Fruit fly (Drosophila melanogaster) whole organism, embryonic: ENCODE data around the gene Shc.
A peak's percentile ranks its signal among the peaks of the same experiment; 100 is the strongest.

Experiments
- Asciz ChIP-seq: fragments of 200-800 bp; sonication (Bioruptor generic); optimal IDR thresholded peaks from 2 replicates; lab custom pipeline; 2017; ENCODE audit warnings: missing biosample characterization, mild to moderate bottlenecking, missing genetic modification characterization, missing genetic modification reagents
- CG10274 ChIP-seq: fragments of 200-800 bp; sonication (Bioruptor generic); optimal IDR thresholded peaks from 3 replicates; lab custom pipeline; 2017; ENCODE audit warnings: missing biosample characterization, mild to moderate bottlenecking, missing genetic modification characterization
- CG10959 ChIP-seq: fragments of 200-800 bp; sonication (Bioruptor generic); IDR thresholded peaks from 2 replicates; pipeline ENCODE4 v1.3.6; 2022; ENCODE audit warnings: missing biosample characterization, missing genetic modification characterization
- CG11093 ChIP-seq: fragments of 200-800 bp; sonication (Bioruptor generic); IDR thresholded peaks from 3 replicates; pipeline ENCODE4 v1.3.6; 2022; ENCODE audit warnings: missing biosample characterization, missing genetic modification characterization
- CG11723 ChIP-seq: fragments of 200-800 bp; sonication (Bioruptor generic); optimal IDR thresholded peaks from 2 replicates; lab custom pipeline; 2017; ENCODE audit warnings: missing biosample characterization, mild to moderate bottlenecking, missing genetic modification characterization
- CG12744 ChIP-seq: fragments of 200-800 bp; sonication (Bioruptor generic); optimal IDR thresholded peaks from 2 replicates; lab custom pipeline; 2016; ENCODE audit warnings: missing biosample characterization, missing genetic modification characterization
- CG12942 ChIP-seq: fragments of 200-800 bp; sonication (Bioruptor generic); optimal IDR thresholded peaks from 3 replicates; lab custom pipeline; 2016; ENCODE audit warnings: missing biosample characterization, missing genetic modification characterization
- CG1602 ChIP-seq: fragments of 200-800 bp; sonication (Bioruptor generic); optimal IDR thresholded peaks from 3 replicates; lab custom pipeline; 2016; ENCODE audit warnings: missing biosample characterization, missing genetic modification characterization
- CG1792 ChIP-seq: fragments of 200-800 bp; sonication (Bioruptor generic); optimal IDR thresholded peaks from 2 replicates; lab custom pipeline; 2016; ENCODE audit warnings: missing biosample characterization, missing genetic modification characterization
- CG1832 ChIP-seq: fragments of 200-800 bp; sonication (Bioruptor generic); optimal IDR thresholded peaks from 2 replicates; lab custom pipeline; 2017; ENCODE audit warnings: missing biosample characterization, mild to moderate bottlenecking, missing genetic modification characterization, inconsistent platforms
- CG2120 ChIP-seq: fragments of 200-800 bp; sonication (Bioruptor generic); optimal IDR thresholded peaks from 3 replicates; lab custom pipeline; 2016; ENCODE audit warnings: missing biosample characterization, missing genetic modification characterization
- CG3065 ChIP-seq: fragments of 200-800 bp; sonication (Bioruptor generic); optimal IDR thresholded peaks from 2 replicates; lab custom pipeline; 2016; ENCODE audit warnings: missing biosample characterization, missing genetic modification characterization
- CG31224 ChIP-seq: fragments of 200-800 bp; sonication (Bioruptor generic); IDR thresholded peaks from 2 replicates; pipeline ENCODE4 v1.3.6; 2022; ENCODE audit warnings: missing biosample characterization, missing genetic modification characterization
- CG3838 ChIP-seq: fragments of 200-800 bp; sonication (Bioruptor generic); optimal IDR thresholded peaks from 3 replicates; lab custom pipeline; 2016; ENCODE audit warnings: missing biosample characterization, missing genetic modification characterization
- CG5180 ChIP-seq: fragments of 200-800 bp; sonication (Bioruptor generic); optimal IDR thresholded peaks from 3 replicates; lab custom pipeline; 2017; ENCODE audit warnings: missing biosample characterization, missing genetic modification characterization, mild to moderate bottlenecking, moderate library complexity, missing genetic modification reagents
- CG5953 ChIP-seq: fragments of 200-800 bp; sonication (Bioruptor generic); IDR thresholded peaks from 2 replicates; pipeline ENCODE4 v1.3.6; 2022; ENCODE audit warnings: missing biosample characterization, missing genetic modification characterization
- CG8089 ChIP-seq: fragments of 200-800 bp; sonication (Bioruptor generic); optimal IDR thresholded peaks from 3 replicates; lab custom pipeline; 2016; ENCODE audit warnings: missing biosample characterization, missing genetic modification characterization
- CHES-1-like ChIP-seq: fragments of 200-800 bp; sonication (Bioruptor generic); optimal IDR thresholded peaks from 2 replicates; lab custom pipeline; 2016; ENCODE audit warnings: missing biosample characterization, missing genetic modification characterization
- Hand ChIP-seq: fragments of 200-800 bp; sonication (Bioruptor generic); optimal IDR thresholded peaks from 2 replicates; lab custom pipeline; 2017; ENCODE audit warnings: mild to moderate bottlenecking, missing biosample characterization, missing genetic modification reagents, missing genetic modification characterization
- Hr3 ChIP-seq: fragments of 200-800 bp; sonication (Bioruptor generic); optimal IDR thresholded peaks from 3 replicates; lab custom pipeline; 2016; ENCODE audit warnings: missing biosample characterization, missing genetic modification characterization
- Lpt ChIP-seq: fragments of >200 bp; optimal IDR thresholded peaks from 2 replicates; lab custom pipeline; 2018; ENCODE audit warnings: missing biosample characterization, missing genetic modification characterization
- NK7.1 ChIP-seq: fragments of 200-800 bp; sonication (Bioruptor generic); optimal IDR thresholded peaks from 3 replicates; lab custom pipeline; 2016; ENCODE audit warnings: missing biosample characterization, missing genetic modification characterization
- Nf-YB ChIP-seq: fragments of 200-800 bp; sonication (Bioruptor generic); optimal IDR thresholded peaks from 3 replicates; lab custom pipeline; 2019; ENCODE audit warnings: missing biosample characterization, mild to moderate bottlenecking, missing genetic modification characterization, moderate library complexity
- Rx ChIP-seq: fragments of 200-800 bp; sonication (Bioruptor generic); IDR thresholded peaks from 2 replicates; pipeline ENCODE4 v1.3.6; 2022; ENCODE audit warnings: missing biosample characterization, missing genetic modification characterization
- amos ChIP-seq: fragments of 200-800 bp; sonication (Bioruptor generic); IDR thresholded peaks from 2 replicates; pipeline ENCODE4 v1.3.6; 2022; ENCODE audit warnings: missing biosample characterization, missing genetic modification characterization; ENCODE audit not compliant: partially characterized antibody
- aop ChIP-seq: fragments of 200-800 bp; sonication (Bioruptor generic); IDR thresholded peaks from 2 replicates; pipeline ENCODE4 v1.3.6; 2022; ENCODE audit warnings: missing biosample characterization, missing genetic modification characterization
- bcd ChIP-seq: fragments of 200-800 bp; sonication (Bioruptor generic); optimal IDR thresholded peaks from 2 replicates; lab custom pipeline; 2017; ENCODE audit warnings: missing biosample characterization, mild to moderate bottlenecking, missing genetic modification characterization
- bsh ChIP-seq, 2 experiments: fragments of 200-800 bp; sonication (Bioruptor generic); optimal IDR thresholded peaks; 2 replicates each; lab custom pipeline; 2017 to 2018; ENCODE audit warnings: mild to moderate bottlenecking in 2 of 2, missing biosample characterization in 2 of 2, missing genetic modification characterization in 2 of 2, moderate library complexity in 1 of 2
- cg ChIP-seq: fragments of 200-800 bp; sonication (Bioruptor generic); optimal IDR thresholded peaks from 3 replicates; lab custom pipeline; 2019; ENCODE audit warnings: missing biosample characterization, mild to moderate bottlenecking, missing genetic modification characterization, moderate library complexity
- disco-r ChIP-seq: fragments of 200-800 bp; sonication (Bioruptor generic); optimal IDR thresholded peaks from 2 replicates; lab custom pipeline; 2016; ENCODE audit warnings: missing biosample characterization, missing genetic modification characterization
- dmrt11E ChIP-seq: fragments of 200-800 bp; sonication (Bioruptor generic); optimal IDR thresholded peaks from 3 replicates; lab custom pipeline; 2018; ENCODE audit warnings: missing biosample characterization, mild to moderate bottlenecking, missing genetic modification characterization, moderate library complexity
- dmrt99B ChIP-seq: fragments of 200-800 bp; sonication (Bioruptor generic); optimal IDR thresholded peaks from 2 replicates; lab custom pipeline; 2018; ENCODE audit warnings: missing biosample characterization, mild to moderate bottlenecking, missing genetic modification characterization, moderate library complexity
- ewg ChIP-seq: fragments of 200-800 bp; sonication (Bioruptor generic); optimal IDR thresholded peaks from 3 replicates; lab custom pipeline; 2017; ENCODE audit warnings: mild to moderate bottlenecking, missing biosample characterization, missing genetic modification reagents, missing genetic modification characterization
- exex ChIP-seq: fragments of 200-800 bp; sonication (Bioruptor generic); optimal IDR thresholded peaks from 4 replicates; lab custom pipeline; 2018; ENCODE audit warnings: missing biosample characterization, mild to moderate bottlenecking, missing genetic modification characterization, moderate library complexity
- fd102C ChIP-seq: fragments of 200-800 bp; sonication (Bioruptor generic); optimal IDR thresholded peaks from 2 replicates; lab custom pipeline; 2018; ENCODE audit warnings: missing biosample characterization, mild to moderate bottlenecking, missing genetic modification characterization, moderate library complexity
- ftz-f1 ChIP-seq: fragments of 200-800 bp; sonication (Bioruptor generic); optimal IDR thresholded peaks from 2 replicates; lab custom pipeline; 2016; ENCODE audit warnings: missing biosample characterization, missing genetic modification characterization
- fu2 ChIP-seq: fragments of 200-800 bp; sonication (Bioruptor generic); optimal IDR thresholded peaks from 2 replicates; lab custom pipeline; 2016; ENCODE audit warnings: missing biosample characterization, missing genetic modification characterization
- gem ChIP-seq: fragments of 200-800 bp; sonication (Bioruptor generic); optimal IDR thresholded peaks from 2 replicates; lab custom pipeline; 2019; ENCODE audit warnings: missing biosample characterization, mild to moderate bottlenecking, missing genetic modification characterization, moderate library complexity
- lmd ChIP-seq: fragments of 200-800 bp; sonication (Bioruptor generic); IDR thresholded peaks from 2 replicates; pipeline ENCODE4 v1.3.6; 2022; ENCODE audit warnings: missing biosample characterization, missing genetic modification characterization
- oc ChIP-seq: fragments of 200-800 bp; sonication (Bioruptor generic); optimal IDR thresholded peaks from 2 replicates; lab custom pipeline; 2018; ENCODE audit warnings: missing biosample characterization, mild to moderate bottlenecking, missing genetic modification characterization, moderate library complexity
- otp ChIP-seq: fragments of 200-800 bp; sonication (Bioruptor generic); IDR thresholded peaks from 3 replicates; pipeline ENCODE4, ENCODE4 v1.3.6; 2022; ENCODE audit warnings: missing biosample characterization, missing genetic modification characterization
- pros ChIP-seq: fragments of 200-800 bp; sonication (Bioruptor generic); optimal IDR thresholded peaks from 3 replicates; lab custom pipeline; 2019; ENCODE audit warnings: missing biosample characterization, mild to moderate bottlenecking, missing genetic modification characterization, moderate library complexity
- rib ChIP-seq: fragments of 200-800 bp; sonication (Bioruptor generic); IDR thresholded peaks from 2 replicates; pipeline ENCODE4 v1.3.6; 2022; ENCODE audit warnings: missing biosample characterization, missing genetic modification characterization
- sens ChIP-seq: fragments of 200-800 bp; sonication (Bioruptor generic); peaks from one replicate; lab custom pipeline; 2016; ENCODE audit warnings: missing biosample characterization, missing genetic modification characterization
- seq ChIP-seq: fragments of 200-800 bp; sonication (Bioruptor generic); IDR thresholded peaks from 2 replicates; pipeline ENCODE4 v1.3.6; 2022; ENCODE audit warnings: missing biosample characterization, missing genetic modification characterization
- sim ChIP-seq: fragments of 200-800 bp; sonication (Bioruptor generic); IDR thresholded peaks from 2 replicates; pipeline ENCODE4 v1.3.6; 2022; ENCODE audit warnings: missing biosample characterization, missing genetic modification characterization
- sisA ChIP-seq: fragments of 200-800 bp; sonication (Bioruptor generic); IDR thresholded peaks from 2 replicates; pipeline ENCODE4 v1.3.6; 2022; ENCODE audit warnings: missing biosample characterization, missing genetic modification characterization
- tin ChIP-seq: fragments of 200-800 bp; sonication (Bioruptor generic); optimal IDR thresholded peaks from 3 replicates; lab custom pipeline; 2016; ENCODE audit warnings: missing biosample characterization, missing genetic modification characterization
- tna ChIP-seq: fragments of 200-800 bp; sonication (Bioruptor generic); IDR thresholded peaks from 2 replicates; pipeline ENCODE4 v1.3.6; 2022; ENCODE audit warnings: missing biosample characterization, missing genetic modification characterization; ENCODE audit not compliant: partially characterized antibody
- ttk ChIP-seq: fragments of 200-800 bp; sonication (Bioruptor generic); IDR thresholded peaks from 2 replicates; pipeline ENCODE4 v2.1.2; 2022; ENCODE audit warnings: missing biosample characterization, missing genetic modification characterization
- vvl ChIP-seq: fragments of 200-800 bp; sonication (Bioruptor generic); IDR thresholded peaks from 2 replicates; pipeline ENCODE4 v1.3.6; 2022; ENCODE audit warnings: missing biosample characterization, missing genetic modification characterization
- z ChIP-seq: fragments of 200-800 bp; sonication (Bioruptor generic); IDR thresholded peaks from 3 replicates; pipeline ENCODE4 v1.3.6; 2022; ENCODE audit warnings: missing biosample characterization, missing genetic modification characterization

The Shc gene

dm6 chr3L:9455819-9456388 is 29.1 kb downstream of the Shc start, which contains the start of the genes phol and CG3552 (continued):
- no peak for TF ChIP-seq CG10959 (GFP tag; lab: Robert Waterston, UW)
- TF ChIP-seq dmrt11E (tag; lab: Kevin White, UChicago) = no peak
- no peak for TF ChIP-seq CG31224
- TF ChIP-seq sens (GFP tag; lab: Kevin White, UChicago) = peak; percentile 64
- TF ChIP-seq CG11093 (GFP tag; lab: Robert Waterston, UW) = no peak
- TF ChIP-seq lmd (GFP tag; lab: Robert Waterston, UW) = no peak
- no peak for TF ChIP-seq rib (GFP tag; lab: Robert Waterston, UW)
- TF ChIP-seq amos (GFP tag; lab: Robert Waterston, UW) = no peak; the same call in none of the 2 replicates
- peak; percentile 66 for TF ChIP-seq ewg (GFP tag; lab: Kevin White, UChicago)
- no peak for TF ChIP-seq CG3838
- no peak for TF ChIP-seq ftz-f1 (GFP tag; lab: Kevin White, UChicago)
- no peak for TF ChIP-seq disco-r (GFP tag; lab: Kevin White, UChicago)
- no peak for TF ChIP-seq CG1602 (GFP tag; lab: Kevin White, UChicago)
- no peak for TF ChIP-seq oc
- no peak for TF ChIP-seq seq (GFP tag; lab: Robert Waterston, UW)
- no peak for TF ChIP-seq sisA (GFP tag; lab: Robert Waterston, UW)
- TF ChIP-seq otp (GFP tag; lab: Robert Waterston, UW) = no peak
- TF ChIP-seq sim (GFP tag; lab: Robert Waterston, UW) = no peak
- no peak for TF ChIP-seq CG10274
- TF ChIP-seq tin = no peak
- peak; percentile 85 for TF ChIP-seq cg
- no peak for TF ChIP-seq Asciz
- no peak for TF ChIP-seq CG8089 (GFP tag; lab: Kevin White, UChicago)
- TF ChIP-seq CG2120 (GFP tag; lab: Kevin White, UChicago) = peak; percentile 40
- no peak for TF ChIP-seq fd102C (GFP tag; lab: Kevin White, UChicago)
- TF ChIP-seq CG3065 (GFP tag; lab: Kevin White, UChicago) = no peak
- TF ChIP-seq pros (GFP tag; lab: Kevin White, UChicago) = no peak
- no peak for TF ChIP-seq CG11723 (GFP tag; lab: Kevin White, UChicago)
- TF ChIP-seq ttk (GFP tag; lab: Robert Waterston, UW) = no peak
- TF ChIP-seq Hand (GFP tag; lab: Kevin White, UChicago) = peak; percentile 6
- TF ChIP-seq gem = peak; percentile 33
- TF ChIP-seq CG5953 (GFP tag; lab: Robert Waterston, UW) = no peak
- no peak for TF ChIP-seq exex (tag; lab: Kevin White, UChicago)
- no peak for TF ChIP-seq Hr3 (GFP tag; lab: Kevin White, UChicago)
- TF ChIP-seq CG12744 (GFP tag; lab: Kevin White, UChicago) = no peak
- TF ChIP-seq CHES-1-like (GFP tag; lab: Kevin White, UChicago) = peak; percentile 17
- no peak for TF ChIP-seq z (GFP tag; lab: Robert Waterston, UW)
- no peak for TF ChIP-seq CG5180
- peak; percentile 24 for TF ChIP-seq bcd (GFP tag; lab: Kevin White, UChicago)
- TF ChIP-seq NK7.1 (GFP tag; lab: Kevin White, UChicago) = no peak
- TF ChIP-seq dmrt99B (tag; lab: Kevin White, UChicago) = no peak
- TF ChIP-seq CG1792 (GFP tag; lab: Kevin White, UChicago) = no peak
- peak; percentile 18 for TF ChIP-seq fu2 (GFP tag; lab: Kevin White, UChicago)
- TF ChIP-seq bsh (GFP tag; optimal IDR thresholded peaks at IDR 0.05; lab: Kevin White, UChicago) = no peak
- no peak for TF ChIP-seq Lpt (GFP tag; lab: Kevin White, UChicago)
- TF ChIP-seq CG1832 (GFP tag; lab: Kevin White, UChicago) = no peak
- no peak for TF ChIP-seq Rx (GFP tag; lab: Robert Waterston, UW)
- no peak for TF ChIP-seq vvl (GFP tag; lab: Robert Waterston, UW)
- TF ChIP-seq aop = no peak
- no peak for TF ChIP-seq Nf-YB
- TF ChIP-seq tna (GFP tag; lab: Robert Waterston, UW) = no peak
- TF ChIP-seq CG12942 = no peak
